Fruit fly (Drosophila melanogaster) whole organism, prepupa: ENCODE measurements around the gene CG12017.

Experiments
- Blimp-1 ChIP-seq: fragments of 200-800 bp; sonication (Bioruptor generic); optimal IDR thresholded peaks from 3 replicates; lab custom pipeline; 2017; ENCODE audit warnings: missing biosample characterization, missing genetic modification characterization, mild to moderate bottlenecking, moderate library complexity, missing genetic modification reagents
- CG10631 ChIP-seq: fragments of 200-800 bp; sonication (Bioruptor generic); optimal IDR thresholded peaks from 2 replicates; lab custom pipeline; 2016; ENCODE audit warnings: missing biosample characterization, missing genetic modification characterization
- CG10669 ChIP-seq: fragments of 200-800 bp; sonication (Bioruptor generic); optimal IDR thresholded peaks from 3 replicates; lab custom pipeline; 2018; ENCODE audit warnings: missing biosample characterization, mild to moderate bottlenecking, missing genetic modification characterization, moderate library complexity
- CG11294 ChIP-seq: fragments of 200-800 bp; sonication (Bioruptor generic); IDR thresholded peaks from 2 replicates; pipeline ENCODE4 v1.3.6; 2022; ENCODE audit warnings: missing biosample characterization, missing genetic modification characterization
- CG11902 ChIP-seq: fragments of 200-800 bp; sonication (Bioruptor generic); optimal IDR thresholded peaks from 3 replicates; lab custom pipeline; 2016; ENCODE audit warnings: missing biosample characterization, missing genetic modification characterization
- CG15336 ChIP-seq: fragments of 200-800 bp; sonication (Bioruptor generic); IDR thresholded peaks from 2 replicates; pipeline ENCODE4 v1.3.6; 2022; ENCODE audit warnings: missing biosample characterization, missing genetic modification characterization
- CG1621 ChIP-seq: fragments of 200-800 bp; sonication (Bioruptor generic); optimal IDR thresholded peaks from 3 replicates; lab custom pipeline; 2018; ENCODE audit warnings: missing biosample characterization, mild to moderate bottlenecking, missing genetic modification characterization
- CG3032 ChIP-seq: fragments of 200-800 bp; optimal IDR thresholded peaks from 2 replicates; lab custom pipeline; 2019; ENCODE audit warnings: missing biosample characterization, mild to moderate bottlenecking, missing genetic modification characterization, moderate library complexity
- CG32006 ChIP-seq: fragments of 200-800 bp; sonication (Bioruptor generic); optimal IDR thresholded peaks from 3 replicates; lab custom pipeline; 2017; ENCODE audit warnings: missing biosample characterization, mild to moderate bottlenecking, missing genetic modification characterization
- CG34406 ChIP-seq: fragments of 200-800 bp; sonication (Bioruptor generic); optimal IDR thresholded peaks from 3 replicates; lab custom pipeline; 2016; ENCODE audit warnings: missing biosample characterization, missing genetic modification characterization
- CG6163 ChIP-seq: fragments of 200-800 bp; sonication (Bioruptor generic); IDR thresholded peaks from 3 replicates; pipeline ENCODE4 v1.3.6; 2022; ENCODE audit warnings: missing biosample characterization, missing genetic modification characterization
- CG6276 ChIP-seq: fragments of 200-800 bp; sonication (Bioruptor generic); optimal IDR thresholded peaks from 2 replicates; lab custom pipeline; 2017; ENCODE audit warnings: missing biosample characterization, mild to moderate bottlenecking, missing genetic modification characterization
- CG6792 ChIP-seq: fragments of 200-800 bp; sonication (Bioruptor generic); optimal IDR thresholded peaks from 3 replicates; lab custom pipeline; 2016; ENCODE audit warnings: missing biosample characterization, missing genetic modification characterization
- CG6808 ChIP-seq: fragments of 200-800 bp; sonication (Bioruptor generic); optimal IDR thresholded peaks from 3 replicates; lab custom pipeline; 2017; ENCODE audit warnings: missing biosample characterization, missing genetic modification characterization, mild to moderate bottlenecking, moderate library complexity, missing genetic modification reagents
- CG6854 ChIP-seq: fragments of 200-800 bp; sonication (Bioruptor generic); optimal IDR thresholded peaks from 2 replicates; lab custom pipeline; 2017; ENCODE audit warnings: missing biosample characterization, mild to moderate bottlenecking, missing genetic modification characterization
- CG7368 ChIP-seq: fragments of 200-800 bp; sonication (Bioruptor generic); optimal IDR thresholded peaks from 3 replicates; lab custom pipeline; 2016; ENCODE audit warnings: missing biosample characterization, missing genetic modification characterization
- CG8119 ChIP-seq: fragments of 200-800 bp; sonication (Bioruptor generic); IDR thresholded peaks from 3 replicates; pipeline ENCODE4 v1.3.6; 2022; ENCODE audit warnings: missing biosample characterization, missing genetic modification characterization
- CG8632 ChIP-seq: fragments of 200-800 bp; sonication (Bioruptor generic); optimal IDR thresholded peaks from 3 replicates; lab custom pipeline; 2016; ENCODE audit warnings: missing biosample characterization, missing genetic modification characterization
- CG9139 ChIP-seq: fragments of 200-800 bp; sonication (Bioruptor generic); optimal IDR thresholded peaks from 3 replicates; lab custom pipeline; 2017; ENCODE audit warnings: missing biosample characterization, mild to moderate bottlenecking, missing genetic modification characterization
- Eip78C ChIP-seq: fragments of 200-800 bp; sonication (Bioruptor generic); peaks from one replicate; lab custom pipeline; 2016; ENCODE audit warnings: missing biosample characterization, missing genetic modification characterization
- Eip93F ChIP-seq: fragments of 200-800 bp; sonication (Bioruptor generic); optimal IDR thresholded peaks from 2 replicates; lab custom pipeline; 2016; ENCODE audit warnings: missing biosample characterization, mild to moderate bottlenecking, missing genetic modification characterization
- Ets21C ChIP-seq: fragments of 200-800 bp; sonication (Bioruptor generic); optimal IDR thresholded peaks from 3 replicates; lab custom pipeline; 2016; ENCODE audit warnings: missing biosample characterization, missing genetic modification characterization
- Ets96B ChIP-seq: fragments of 200-800 bp; optimal IDR thresholded peaks from 2 replicates; lab custom pipeline; 2019; ENCODE audit warnings: missing biosample characterization, mild to moderate bottlenecking, missing genetic modification characterization, moderate library complexity
- Gug ChIP-seq: fragments of 200-800 bp; sonication (Bioruptor generic); IDR thresholded peaks from 2 replicates; pipeline ENCODE4 v1.3.6; 2022; ENCODE audit warnings: missing biosample characterization, missing genetic modification characterization
- Hr38 ChIP-seq: sonication (Bioruptor generic); optimal IDR thresholded peaks from 2 replicates; lab custom pipeline; 2016; ENCODE audit warnings: missing biosample characterization, missing genetic modification characterization
- Hr39 ChIP-seq: fragments of 200-800 bp; sonication (Bioruptor generic); optimal IDR thresholded peaks from 2 replicates; lab custom pipeline; 2016; ENCODE audit warnings: missing biosample characterization, missing genetic modification characterization
- Met ChIP-seq: fragments of 200-800 bp; sonication (Bioruptor generic); optimal IDR thresholded peaks from 3 replicates; lab custom pipeline; 2016; ENCODE audit warnings: missing biosample characterization, missing genetic modification characterization
- OdsH ChIP-seq: fragments of 200-800 bp; sonication (Bioruptor generic); optimal IDR thresholded peaks from 3 replicates; lab custom pipeline; 2016; ENCODE audit warnings: missing biosample characterization, missing genetic modification characterization
- Smox ChIP-seq: fragments of 200-800 bp; sonication (Bioruptor generic); optimal IDR thresholded peaks from 3 replicates; lab custom pipeline; 2016; ENCODE audit warnings: missing biosample characterization, missing genetic modification characterization
- Sox102F ChIP-seq: fragments of 200-800 bp; sonication (Bioruptor generic); optimal IDR thresholded peaks from 2 replicates; lab custom pipeline; 2016; ENCODE audit warnings: missing biosample characterization, mild to moderate bottlenecking, missing genetic modification characterization
- Sox14 ChIP-seq: fragments of 200-800 bp; sonication (Bioruptor generic); optimal IDR thresholded peaks from 3 replicates; lab custom pipeline; 2016; ENCODE audit warnings: missing biosample characterization, missing genetic modification characterization
- Sox15 ChIP-seq: fragments of 200-800 bp; sonication (Bioruptor generic); optimal IDR thresholded peaks from 3 replicates; lab custom pipeline; 2016; ENCODE audit warnings: missing biosample characterization, missing genetic modification characterization
- acj6 ChIP-seq: fragments of 200-800 bp; sonication (Bioruptor generic); optimal IDR thresholded peaks from 3 replicates; lab custom pipeline; 2016; ENCODE audit warnings: missing biosample characterization, missing genetic modification characterization
- dac ChIP-seq: fragments of 200-800 bp; sonication (Bioruptor generic); optimal IDR thresholded peaks from 2 replicates; lab custom pipeline; 2017; ENCODE audit warnings: missing biosample characterization, mild to moderate bottlenecking, missing genetic modification characterization
- dsx ChIP-seq: fragments of 200-800 bp; optimal IDR thresholded peaks from 3 replicates; lab custom pipeline; 2019; ENCODE audit warnings: missing biosample characterization, mild to moderate bottlenecking, missing genetic modification characterization, moderate library complexity; ENCODE audit not compliant: poor library complexity, severe bottlenecking
- esn ChIP-seq: fragments of 200-800 bp; sonication (Bioruptor generic); optimal IDR thresholded peaks from 2 replicates; lab custom pipeline; 2016; ENCODE audit warnings: missing biosample characterization, mild to moderate bottlenecking, missing genetic modification characterization, moderate library complexity
- fd59A ChIP-seq: fragments of 200-800 bp; sonication (Bioruptor generic); optimal IDR thresholded peaks from 2 replicates; lab custom pipeline; 2017; ENCODE audit warnings: missing biosample characterization, mild to moderate bottlenecking, missing genetic modification characterization, missing genetic modification reagents
- fkh ChIP-seq: fragments of 200-800 bp; sonication (Bioruptor generic); optimal IDR thresholded peaks from 3 replicates; lab custom pipeline; 2017; ENCODE audit warnings: missing biosample characterization, mild to moderate bottlenecking, missing genetic modification characterization, moderate library complexity
- lz ChIP-seq: fragments of 200-800 bp; sonication (Bioruptor generic); optimal IDR thresholded peaks from 3 replicates; lab custom pipeline; 2016; ENCODE audit warnings: missing biosample characterization, missing genetic modification characterization
- net ChIP-seq: fragments of 200-800 bp; sonication (Bioruptor generic); optimal IDR thresholded peaks from 3 replicates; lab custom pipeline; 2016; ENCODE audit warnings: missing biosample characterization, missing genetic modification characterization
- pdm3 ChIP-seq: fragments of 200-800 bp; sonication (Bioruptor generic); optimal IDR thresholded peaks from 3 replicates; lab custom pipeline; 2016; ENCODE audit warnings: missing biosample characterization, missing genetic modification characterization
- salr ChIP-seq, 2 experiments: fragments of 200-800 bp; sonication (Bioruptor generic); optimal IDR thresholded peaks; 3 replicates each; lab custom pipeline; 2016 to 2018; ENCODE audit warnings: missing biosample characterization in 2 of 2, missing genetic modification characterization in 2 of 2, mild to moderate bottlenecking in 1 of 2
- vri ChIP-seq: fragments of 200-800 bp; sonication (Bioruptor generic); optimal IDR thresholded peaks from 3 replicates; lab custom pipeline; 2016; ENCODE audit warnings: missing biosample characterization, mild to moderate bottlenecking, missing genetic modification characterization

Gene CG12017

DNA sequence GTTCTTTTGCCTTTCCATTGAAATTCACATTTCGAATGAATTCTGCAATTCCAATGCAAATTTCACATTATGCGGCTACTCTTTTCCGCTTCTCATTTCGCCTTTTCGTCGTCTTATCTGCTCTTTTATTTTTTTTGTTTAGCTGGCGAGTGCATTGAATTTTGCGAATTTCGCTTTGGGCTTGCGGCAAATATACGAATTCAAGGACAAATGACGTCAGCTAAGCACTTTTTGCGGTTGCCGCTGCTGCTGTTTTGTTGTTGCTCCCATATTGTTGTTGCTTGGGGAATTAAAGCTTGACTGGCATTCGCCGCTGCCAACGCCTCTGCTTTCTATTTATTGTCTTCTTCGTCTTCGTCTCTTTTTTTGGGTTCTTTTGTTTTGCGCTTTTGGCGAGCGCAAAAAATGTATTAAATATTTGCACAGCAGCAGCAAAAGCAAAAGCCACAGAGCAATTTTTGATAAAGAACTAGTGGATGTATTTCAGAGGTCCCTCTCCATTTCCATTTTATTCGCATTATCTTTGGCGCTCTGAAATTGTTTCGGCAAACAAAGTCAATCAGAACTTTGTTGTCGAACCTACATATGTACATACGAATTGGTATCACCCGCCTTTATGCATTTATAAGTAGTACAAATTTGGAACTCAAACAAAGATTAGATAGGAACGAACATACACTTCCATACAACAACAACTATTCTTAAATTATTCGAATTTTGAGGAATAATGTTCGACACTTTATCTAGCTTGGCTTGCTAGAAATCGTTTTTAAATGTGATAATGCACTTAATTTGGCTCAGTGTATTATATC, 40.0 kb upstream of the CG12017 start (continued):
- TF ChIP-seq pdm3: peak; percentile 75
- no peak for TF ChIP-seq Gug (GFP tag; lab: Robert Waterston, UW)
- peak; percentile 51 for TF ChIP-seq esn (GFP tag; lab: Kevin White, UChicago)
- TF ChIP-seq CG11902 (GFP tag; lab: Kevin White, UChicago): no peak
- no peak for TF ChIP-seq CG3032
- peak; percentile 64 for TF ChIP-seq fkh (GFP tag; lab: Kevin White, UChicago)
- TF ChIP-seq fd59A (GFP tag; lab: Kevin White, UChicago): peak; percentile 71
- TF ChIP-seq Smox (GFP tag; lab: Kevin White, UChicago): peak; percentile 71
- TF ChIP-seq dsx (GFP tag; lab: Kevin White, UChicago): peak; percentile 77
- TF ChIP-seq dac (GFP tag; lab: Kevin White, UChicago): no peak
- peak; percentile 6 to 85 for TF ChIP-seq salr (GFP tag; optimal IDR thresholded peaks at IDR 0.05; lab: Kevin White, UChicago)
- TF ChIP-seq Sox102F (GFP tag; lab: Kevin White, UChicago): peak; percentile 78
- TF ChIP-seq Hr38 (GFP tag; lab: Kevin White, UChicago): no peak
- TF ChIP-seq Met (GFP tag; lab: Kevin White, UChicago): peak; percentile 62
- TF ChIP-seq OdsH: peak; percentile 69
- TF ChIP-seq CG15336 (GFP tag; lab: Robert Waterston, UW): peak; percentile 55
- no peak for TF ChIP-seq CG6854 (GFP tag; lab: Kevin White, UChicago)
- no peak for TF ChIP-seq CG6276 (GFP tag; lab: Kevin White, UChicago)

DNA sequence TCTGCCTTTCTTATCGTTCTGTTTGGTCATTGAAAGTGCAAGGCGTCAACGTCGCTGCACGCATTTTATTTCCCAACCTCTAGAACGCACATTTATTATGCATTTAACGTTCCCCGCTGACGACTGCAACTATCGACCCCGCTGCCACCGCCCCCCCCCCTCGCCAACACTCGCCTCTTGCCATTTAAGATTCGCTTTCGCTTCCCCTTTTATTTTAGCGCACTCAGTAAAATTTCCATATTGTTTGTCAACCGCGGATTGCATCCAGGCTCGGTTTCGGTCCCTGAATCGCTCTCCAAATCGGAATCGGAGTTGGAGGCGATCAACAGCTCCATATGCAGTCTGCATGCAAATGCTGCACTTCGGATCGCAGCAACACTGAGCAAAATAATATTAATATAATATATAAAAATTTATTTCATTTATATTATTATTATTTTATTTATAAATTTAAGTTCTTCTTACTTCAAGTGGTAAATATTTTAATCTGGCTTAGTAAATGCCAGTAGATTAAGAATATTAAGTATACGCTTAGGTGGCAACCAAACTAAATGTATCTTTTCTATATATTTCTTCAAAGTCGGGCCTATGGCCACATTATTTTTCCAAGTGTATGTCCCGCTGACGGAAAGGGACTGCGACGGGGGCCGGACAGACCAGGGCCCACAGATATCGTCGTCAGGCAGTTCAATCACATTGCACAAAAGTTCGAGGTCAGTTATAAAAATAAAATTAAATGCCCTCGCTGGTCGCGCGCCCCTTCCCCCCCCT, 39.3 kb upstream of the CG12017 start:
- TF ChIP-seq Sox15 (GFP tag; lab: Kevin White, UChicago) (peak; percentile 93), dsx (GFP tag; lab: Kevin White, UChicago) (peak; percentile 97), CG6792 (peak; percentile 94), Ets96B (tag; lab: Kevin White, UChicago) (peak; percentile 99), CG6808 (GFP tag; lab: Kevin White, UChicago) (peak; percentile 98), CG11902 (GFP tag; lab: Kevin White, UChicago) (peak; percentile 94), salr (GFP tag; optimal IDR thresholded peaks at IDR 0.05; lab: Kevin White, UChicago) (peak; percentile 65 to 93), esn (GFP tag; lab: Kevin White, UChicago) (peak; percentile 92), Gug (GFP tag; lab: Robert Waterston, UW) (peak; percentile 78), fd59A (GFP tag; lab: Kevin White, UChicago) (peak; percentile 93), CG8119 (GFP tag; lab: Robert Waterston, UW) (peak; percentile 92), CG10631 (GFP tag; lab: Kevin White, UChicago) (peak; percentile 95), vri (GFP tag; lab: Kevin White, UChicago) (peak; percentile 84), CG11294 (peak; percentile 62), Blimp-1 (GFP tag; lab: Kevin White, UChicago) (peak; percentile 82), CG34406 (GFP tag; lab: Kevin White, UChicago) (peak; percentile 98), pdm3 (peak; percentile 88), Ets21C (GFP tag; lab: Kevin White, UChicago) (peak; percentile 76), CG3032 (peak; percentile 99), Met (GFP tag; lab: Kevin White, UChicago) (peak; percentile 89), Smox (GFP tag; lab: Kevin White, UChicago) (peak; percentile 83), CG9139 (GFP tag; lab: Kevin White, UChicago) (peak; percentile 98), CG10669 (GFP tag; lab: Kevin White, UChicago) (peak; percentile 98), Sox102F (GFP tag; lab: Kevin White, UChicago) (peak; percentile 88), CG7368 (GFP tag; lab: Kevin White, UChicago) (peak; percentile 91), fkh (GFP tag; lab: Kevin White, UChicago) (no peak), dac (GFP tag; lab: Kevin White, UChicago) (peak; percentile 50), CG6163 (GFP tag; lab: Robert Waterston, UW) (peak; percentile 93), Eip78C (GFP tag; lab: Kevin White, UChicago) (peak; percentile 97), Hr38 (GFP tag; lab: Kevin White, UChicago) (no peak), lz (GFP tag; lab: Kevin White, UChicago) (peak; percentile 86), CG8632 (GFP tag; lab: Kevin White, UChicago) (peak; percentile 98), CG32006 (peak; percentile 95), Hr39 (GFP tag; lab: Kevin White, UChicago) (peak; percentile 88), CG6854 (GFP tag; lab: Kevin White, UChicago) (peak; percentile 96), net (peak; percentile 88), CG1621 (tag; lab: Kevin White, UChicago) (peak; percentile 85), Eip93F (GFP tag; lab: Kevin White, UChicago) (peak; percentile 57), Sox14 (GFP tag; lab: Kevin White, UChicago) (peak; percentile 91), acj6 (GFP tag; lab: Kevin White, UChicago) (peak; percentile 94)
